Worm (Caenorhabditis elegans): Measurements from ENCODE around the gene pigk-1.

Gene pigk-1

ce11 chrIV:11125200-11125599 is 15.4 kb upstream of the pigk-1 start:
- TF ChIP-seq tbx-37 (GFP tag; conservative IDR thresholded peaks at IDR 0.05) (no peak), F13C5.2 (tag; optimal IDR thresholded peaks at IDR 0.05) (peak; percentile 6)

- TF ChIP-seq ama-1 (optimal IDR thresholded peaks at IDR 0.05) = no peak
- no peak for TF ChIP-seq tbx-11 (GFP tag; IDR thresholded peaks at IDR 0.05)
- TF ChIP-seq hnd-1 (tag; optimal IDR thresholded peaks at IDR 0.05) = no peak
These were observed 14.9 kb upstream of the pigk-1 start, which contains the start of gene spo-11 for ce11 chrIV:11124674-11125073. spo-11 (minus strand) TSS chrIV:11124862.

ce11 chrIV:11119972-11120562 is 10.2 kb upstream of the pigk-1 start:
- no peak for TF ChIP-seq B0310.2 (tag; optimal IDR thresholded peaks at IDR 0.05)
- TF ChIP-seq ets-7 (tag; optimal IDR thresholded peaks at IDR 0.05) = no peak
- no peak for TF ChIP-seq pes-1 (GFP tag; IDR thresholded peaks at IDR 0.05)
- no peak for TF ChIP-seq tbx-37 (GFP tag; conservative IDR thresholded peaks at IDR 0.05)
- 0 out of 2 replicates have a peak, but pooled peaks have one; percentile 51 for TF ChIP-seq tbx-11 (GFP tag; IDR thresholded peaks at IDR 0.05)

ce11 chrIV:11118837-11119491 is 9.1 kb upstream of the pigk-1 start, which contains the start of the genes imp-2 and enpl-1:
imp-2 (minus strand) TSS chrIV:11118887.
enpl-1 (plus strand) TSS chrIV:11119298.
- TF ChIP-seq hmbx-1 (tag; optimal IDR thresholded peaks at IDR 0.05) = no peak
- TF ChIP-seq F13C5.2 (tag; optimal IDR thresholded peaks at IDR 0.05) = peak; percentile 86
- TF ChIP-seq tbx-11 (GFP tag; IDR thresholded peaks at IDR 0.05) = no peak
- TF ChIP-seq ets-7 (tag; optimal IDR thresholded peaks at IDR 0.05) = no peak
- TF ChIP-seq ama-1 (optimal IDR thresholded peaks at IDR 0.05) = no peak
- TF ChIP-seq hmg-4 (GFP tag; optimal IDR thresholded peaks at IDR 0.05) = peak; percentile 68
- TF ChIP-seq sea-1 (GFP tag; conservative IDR thresholded peaks at IDR 0.05) = no peak
- TF ChIP-seq tbx-37 (GFP tag; conservative IDR thresholded peaks at IDR 0.05) = no peak
- TF ChIP-seq ceh-36 (tag; optimal IDR thresholded peaks at IDR 0.05) = no peak
- TF ChIP-seq pes-1 (GFP tag; IDR thresholded peaks at IDR 0.05) = no peak
- no peak for TF ChIP-seq tra-4 (tag; optimal IDR thresholded peaks at IDR 0.05)
- 0 out of 2 replicates have a peak, but pooled peaks have one; percentile 36 for TF ChIP-seq flt-1 (GFP tag; IDR thresholded peaks at IDR 0.05)
- TF ChIP-seq ceh-13 (GFP tag; optimal IDR thresholded peaks at IDR 0.05) = no peak
- no peak for TF ChIP-seq scrt-1 (GFP tag; IDR thresholded peaks at IDR 0.05)
- TF ChIP-seq hnd-1 (tag; optimal IDR thresholded peaks at IDR 0.05) = no peak
- TF ChIP-seq aly-1 (tag; optimal IDR thresholded peaks at IDR 0.05) = peak; percentile 60
- no peak for TF ChIP-seq B0310.2 (tag; optimal IDR thresholded peaks at IDR 0.05)

- TF ChIP-seq tra-4 (tag; optimal IDR thresholded peaks at IDR 0.05) (no peak), tbx-11 (GFP tag; IDR thresholded peaks at IDR 0.05) (no peak), scrt-1 (GFP tag; IDR thresholded peaks at IDR 0.05) (no peak), hmg-4 (GFP tag; optimal IDR thresholded peaks at IDR 0.05) (no peak), ceh-13 (GFP tag; optimal IDR thresholded peaks at IDR 0.05) (no peak), sea-1 (GFP tag; conservative IDR thresholded peaks at IDR 0.05) (no peak), ceh-36 (tag; optimal IDR thresholded peaks at IDR 0.05) (no peak), hnd-1 (tag; optimal IDR thresholded peaks at IDR 0.05) (no peak), flt-1 (GFP tag; IDR thresholded peaks at IDR 0.05) (no peak), B0310.2 (tag; optimal IDR thresholded peaks at IDR 0.05) (no peak), pes-1 (GFP tag; IDR thresholded peaks at IDR 0.05) (no peak), F13C5.2 (tag; optimal IDR thresholded peaks at IDR 0.05) (no peak), tbx-37 (GFP tag; conservative IDR thresholded peaks at IDR 0.05) (no peak), ets-7 (tag; optimal IDR thresholded peaks at IDR 0.05) (no peak), hmbx-1 (tag; optimal IDR thresholded peaks at IDR 0.05) (no peak), ama-1 (optimal IDR thresholded peaks at IDR 0.05) (no peak), aly-1 (tag; optimal IDR thresholded peaks at IDR 0.05) (no peak)
These were observed 2.8 kb upstream of the pigk-1 start, which contains the start of gene clc-9 for ce11 chrIV:11112641-11113040. clc-9 (plus strand) TSS chrIV:11112941.

- no peak for TF ChIP-seq ets-7 (tag; optimal IDR thresholded peaks at IDR 0.05)
- no peak for TF ChIP-seq pes-1 (GFP tag; IDR thresholded peaks at IDR 0.05)
- TF ChIP-seq F13C5.2 (tag; optimal IDR thresholded peaks at IDR 0.05) = no peak
- TF ChIP-seq aly-1 (tag; optimal IDR thresholded peaks at IDR 0.05) = no peak
- no peak for TF ChIP-seq hmbx-1 (tag; optimal IDR thresholded peaks at IDR 0.05)
- no peak for TF ChIP-seq hnd-1 (tag; optimal IDR thresholded peaks at IDR 0.05)
- TF ChIP-seq ama-1 (optimal IDR thresholded peaks at IDR 0.05) = no peak
- TF ChIP-seq tbx-37 (GFP tag; conservative IDR thresholded peaks at IDR 0.05) = no peak
- TF ChIP-seq tbx-11 (GFP tag; IDR thresholded peaks at IDR 0.05) = no peak
- TF ChIP-seq hmg-4 (GFP tag; optimal IDR thresholded peaks at IDR 0.05) = no peak
- no peak for TF ChIP-seq sea-1 (GFP tag; conservative IDR thresholded peaks at IDR 0.05)
- TF ChIP-seq ceh-13 (GFP tag; optimal IDR thresholded peaks at IDR 0.05) = no peak
- no peak for TF ChIP-seq scrt-1 (GFP tag; IDR thresholded peaks at IDR 0.05)
- TF ChIP-seq B0310.2 (tag; optimal IDR thresholded peaks at IDR 0.05) = no peak
- TF ChIP-seq ceh-36 (tag; optimal IDR thresholded peaks at IDR 0.05) = no peak
- TF ChIP-seq tra-4 (tag; optimal IDR thresholded peaks at IDR 0.05) = no peak
- no peak for TF ChIP-seq flt-1 (GFP tag; IDR thresholded peaks at IDR 0.05)
These were observed 2.1 kb upstream of the pigk-1 start for ce11 chrIV:11111898-11112297.

ce11 chrIV:11110995-11111619 is 1.3 kb upstream of the pigk-1 start, which contains the start of gene rps-5:
rps-5 (minus strand) TSS chrIV:11111045.
- TF ChIP-seq hnd-1 (tag; optimal IDR thresholded peaks at IDR 0.05) = no peak
- no peak for TF ChIP-seq F13C5.2 (tag; optimal IDR thresholded peaks at IDR 0.05)
- no peak for TF ChIP-seq tbx-11 (GFP tag; IDR thresholded peaks at IDR 0.05)
- TF ChIP-seq ets-7 (tag; optimal IDR thresholded peaks at IDR 0.05) = no peak
- TF ChIP-seq aly-1 (tag; optimal IDR thresholded peaks at IDR 0.05) = no peak
- TF ChIP-seq tbx-37 (GFP tag; conservative IDR thresholded peaks at IDR 0.05) = no peak
- TF ChIP-seq hmbx-1 (tag; optimal IDR thresholded peaks at IDR 0.05) = no peak
- TF ChIP-seq sea-1 (GFP tag; conservative IDR thresholded peaks at IDR 0.05) = no peak
- TF ChIP-seq ama-1 (optimal IDR thresholded peaks at IDR 0.05) = no peak
- no peak for TF ChIP-seq B0310.2 (tag; optimal IDR thresholded peaks at IDR 0.05)
- no peak for TF ChIP-seq hmg-4 (GFP tag; optimal IDR thresholded peaks at IDR 0.05)
- TF ChIP-seq ceh-36 (tag; optimal IDR thresholded peaks at IDR 0.05) = no peak
- no peak for TF ChIP-seq tra-4 (tag; optimal IDR thresholded peaks at IDR 0.05)
- no peak for TF ChIP-seq scrt-1 (GFP tag; IDR thresholded peaks at IDR 0.05)
- no peak for TF ChIP-seq ceh-13 (GFP tag; optimal IDR thresholded peaks at IDR 0.05)
- no peak for TF ChIP-seq pes-1 (GFP tag; IDR thresholded peaks at IDR 0.05)
- no peak for TF ChIP-seq flt-1 (GFP tag; IDR thresholded peaks at IDR 0.05)

Measured in whole organism, early embryonic.